Worm (Caenorhabditis elegans) whole organism, L4 larva: ENCODE measurements around the gene nst-1.

Source experiments
- D1046.2 ChIP-seq: fragments of 200-800 bp; sonication (Bioruptor generic); IDR thresholded peaks from 2 replicates; pipeline ENCODE4 v1.3.6; 2022; ENCODE audit warnings: missing genetic modification characterization, missing compliant biosample characterization
- T20F7.1 ChIP-seq: fragments of 200-800 bp; sonication (Bioruptor generic); optimal IDR thresholded peaks from 2 replicates; lab custom pipeline; 2018; ENCODE audit warnings: mild to moderate bottlenecking, missing genetic modification characterization, missing compliant biosample characterization
- T26A8.4 ChIP-seq: fragments of 200-800 bp; sonication (Bioruptor generic); IDR thresholded peaks from 2 replicates; pipeline ENCODE4 v1.3.6; 2022; ENCODE audit warnings: missing genetic modification characterization, missing compliant biosample characterization
- Y5F2A.4 ChIP-seq: fragments of 200-800 bp; sonication (Bioruptor generic); optimal IDR thresholded peaks from 2 replicates; lab custom pipeline; 2018; ENCODE audit warnings: mild to moderate bottlenecking, missing genetic modification characterization, missing compliant biosample characterization
- ZK337.2 ChIP-seq: fragments of 200-800 bp; sonication (Bioruptor generic); IDR thresholded peaks from 2 replicates; pipeline ENCODE4 v1.3.6; 2022; ENCODE audit warnings: missing genetic modification reagents, missing genetic modification characterization, missing compliant biosample characterization
- ZK546.5 ChIP-seq, 2 experiments: sonication (generic microtip); optimal IDR thresholded peaks; 2 replicates each; lab custom pipeline; 2017; ENCODE audit warnings: missing biosample characterization in 2 of 2, missing genetic modification characterization in 2 of 2
- ceh-44 ChIP-seq: fragments of 200-800 bp; sonication (Bioruptor generic); IDR thresholded peaks from 2 replicates; pipeline ENCODE4 v1.3.6; 2022; ENCODE audit warnings: missing genetic modification reagents, missing genetic modification characterization, missing compliant biosample characterization
- ceh-62 ChIP-seq: sonication (generic microtip); optimal IDR thresholded peaks from 2 replicates; lab custom pipeline; 2017; ENCODE audit warnings: missing biosample characterization, missing genetic modification characterization
- daf-16 ChIP-seq, 3 experiments: sonication (generic microtip); optimal IDR thresholded peaks; 2 replicates each; lab custom pipeline; 2016 to 2017; ENCODE audit warnings: missing genetic modification characterization in 3 of 3, missing genetic modification reagents in 3 of 3, mild to moderate bottlenecking in 2 of 3, missing compliant biosample characterization in 2 of 3, missing biosample characterization in 1 of 3, moderate library complexity in 1 of 3
- daf-19 ChIP-seq: fragments of 200-800 bp; sonication (Bioruptor generic); conservative IDR thresholded peaks from 2 replicates; pipeline ENCODE4 v1.3.6; 2022; ENCODE audit warnings: missing genetic modification characterization, missing compliant biosample characterization
- daf-8 ChIP-seq: fragments of 200-800 bp; sonication (Bioruptor generic); IDR thresholded peaks from 2 replicates; pipeline ENCODE4 v1.3.6; 2022; ENCODE audit warnings: missing genetic modification characterization, missing compliant biosample characterization
- dmd-9 ChIP-seq: fragments of 200-800 bp; sonication (Bioruptor generic); IDR thresholded peaks from 2 replicates; pipeline ENCODE4 v1.3.6; 2022; ENCODE audit warnings: missing genetic modification reagents, missing genetic modification characterization, missing compliant biosample characterization
- dve-1 ChIP-seq: sonication (generic microtip); optimal IDR thresholded peaks from 2 replicates; lab custom pipeline; 2017; ENCODE audit warnings: antibody characterized with exemption, mild to moderate bottlenecking, missing genetic modification characterization, missing compliant biosample characterization; ENCODE audit not compliant: insufficient read depth
- hlh-30 ChIP-seq: sonication (generic microtip); optimal IDR thresholded peaks from 2 replicates; lab custom pipeline; 2017; ENCODE audit warnings: antibody characterized with exemption, mild to moderate bottlenecking, missing genetic modification characterization, missing compliant biosample characterization; ENCODE audit not compliant: insufficient read depth
- jun-1 ChIP-seq: fragments of 150-350 bp; optimal IDR thresholded peaks from 2 replicates; lab custom pipeline; 2014; ENCODE audit warnings: missing biosample characterization, missing genetic modification reagents, missing genetic modification characterization
- lin-1 ChIP-seq: fragments of 200-800 bp; sonication (Bioruptor generic); IDR thresholded peaks from 2 replicates; pipeline ENCODE4 v1.3.6; 2022; ENCODE audit warnings: missing genetic modification reagents, missing genetic modification characterization, missing compliant biosample characterization
- mdl-1 ChIP-seq, 2 experiments: fragments of 150-350 bp in 1 of 2; sonication (generic microtip) in 1 of 2; optimal IDR thresholded peaks; 2 replicates each; lab custom pipeline; 2014 to 2017; ENCODE audit warnings: missing biosample characterization in 2 of 2, missing genetic modification characterization in 2 of 2
- mxl-2 ChIP-seq: fragments of 200-800 bp; sonication (Bioruptor generic); conservative IDR thresholded peaks from 2 replicates; pipeline ENCODE4 v1.3.6; 2022; ENCODE audit warnings: missing genetic modification reagents, missing genetic modification characterization, missing compliant biosample characterization
- mxl-3 ChIP-seq: fragments of 200-800 bp; sonication (Bioruptor generic); optimal IDR thresholded peaks from 2 replicates; lab custom pipeline; 2018; ENCODE audit warnings: mild to moderate bottlenecking, missing genetic modification characterization, missing compliant biosample characterization
- nhr-111 ChIP-seq: fragments of 200-800 bp; sonication (Bioruptor generic); optimal IDR thresholded peaks from 2 replicates; lab custom pipeline; 2018; ENCODE audit warnings: mild to moderate bottlenecking, missing genetic modification characterization, missing compliant biosample characterization
- nhr-237 ChIP-seq: sonication (generic microtip); optimal IDR thresholded peaks from 2 replicates; lab custom pipeline; 2017; ENCODE audit warnings: missing biosample characterization, missing genetic modification characterization
- nhr-41 ChIP-seq: fragments of 200-800 bp; sonication (Bioruptor generic); IDR thresholded peaks from 2 replicates; pipeline ENCODE4 v1.3.6; 2022; ENCODE audit warnings: missing genetic modification reagents, missing genetic modification characterization, missing compliant biosample characterization
- nhr-42 ChIP-seq: fragments of 200-800 bp; sonication (Bioruptor generic); IDR thresholded peaks from 2 replicates; pipeline ENCODE4 v1.3.6; 2022; ENCODE audit warnings: missing genetic modification characterization, missing compliant biosample characterization
- nhr-48 ChIP-seq: sonication (generic microtip); optimal IDR thresholded peaks from 2 replicates; lab custom pipeline; 2016; ENCODE audit warnings: mild to moderate bottlenecking, missing genetic modification characterization, missing compliant biosample characterization
- php-3 ChIP-seq: fragments of 200-800 bp; sonication (Bioruptor generic); IDR thresholded peaks from 2 replicates; pipeline ENCODE4 v1.3.6; 2022; ENCODE audit warnings: missing genetic modification reagents, missing genetic modification characterization, missing compliant biosample characterization
- pqm-1 ChIP-seq: sonication (generic microtip); optimal IDR thresholded peaks from 2 replicates; lab custom pipeline; 2017; ENCODE audit warnings: missing biosample characterization, missing genetic modification characterization
- skn-1 ChIP-seq: fragments of 150-350 bp; optimal IDR thresholded peaks from 2 replicates; lab custom pipeline; 2014; ENCODE audit warnings: missing biosample characterization, missing genetic modification characterization
- snpc-1.2 ChIP-seq: fragments of 200-800 bp; sonication (Bioruptor generic); IDR thresholded peaks from 2 replicates; pipeline ENCODE4 v1.3.6; 2022; ENCODE audit warnings: missing genetic modification reagents, missing genetic modification characterization, missing compliant biosample characterization
- spr-1 ChIP-seq: sonication (generic microtip); optimal IDR thresholded peaks from 2 replicates; lab custom pipeline; 2016; ENCODE audit warnings: mild to moderate bottlenecking, missing genetic modification characterization, missing compliant biosample characterization
- tra-1 ChIP-seq: fragments of 200-800 bp; sonication (Bioruptor generic); IDR thresholded peaks from 2 replicates; pipeline ENCODE4 v1.3.6; 2022; ENCODE audit warnings: missing genetic modification reagents, missing genetic modification characterization, missing compliant biosample characterization
- unc-130 ChIP-seq: sonication (generic microtip); optimal IDR thresholded peaks from 2 replicates; lab custom pipeline; 2016; ENCODE audit warnings: missing genetic modification reagents, missing genetic modification characterization, missing compliant biosample characterization
- zfp-2 ChIP-seq: sonication (generic microtip); optimal IDR thresholded peaks from 2 replicates; lab custom pipeline; 2016; ENCODE audit warnings: mild to moderate bottlenecking, missing genetic modification characterization, missing compliant biosample characterization
- zip-2 ChIP-seq: fragments of 150-350 bp; optimal IDR thresholded peaks from 2 replicates; lab custom pipeline; 2014; ENCODE audit warnings: missing biosample characterization, missing genetic modification characterization
- ztf-11 ChIP-seq: fragments of 150-350 bp; optimal IDR thresholded peaks from 2 replicates; lab custom pipeline; 2014; ENCODE audit warnings: missing biosample characterization, missing genetic modification characterization
- ztf-7 ChIP-seq: fragments of 150-350 bp; optimal IDR thresholded peaks from 2 replicates; lab custom pipeline; 2014; ENCODE audit warnings: missing biosample characterization, missing genetic modification characterization

Gene nst-1

ce11 chrII:8259038-8259437 is 24.0 kb downstream of the nst-1 start, which contains the start of gene F35C11.6:
F35C11.6 (minus strand) TSS chrII:8259138.
- TF ChIP-seq nhr-48 (tag; lab: Kevin White, UChicago), result no peak
- TF ChIP-seq hlh-30 (tag; lab: Kevin White, UChicago), result no peak
- TF ChIP-seq T26A8.4 (GFP tag; lab: Robert Waterston, UW), result no peak
- TF ChIP-seq skn-1 (tag; lab: Kevin White, UChicago), result no peak
- no peak for TF ChIP-seq zfp-2 (tag; lab: Kevin White, UChicago)
- TF ChIP-seq daf-19, result no peak
- TF ChIP-seq nhr-42 (GFP tag; lab: Robert Waterston, UW), result no peak
- no peak for TF ChIP-seq dve-1 (tag; lab: Kevin White, UChicago)
- no peak for TF ChIP-seq D1046.2
- no peak for TF ChIP-seq mdl-1 (tag; optimal IDR thresholded peaks at IDR 0.05; lab: Kevin White, UChicago)
- TF ChIP-seq nhr-237, result no peak
- no peak for TF ChIP-seq jun-1 (tag; lab: Kevin White, UChicago)
- no peak for TF ChIP-seq ztf-11
- no peak for TF ChIP-seq ZK546.5 (tag; optimal IDR thresholded peaks at IDR 0.05; lab: Kevin White, UChicago)
- no peak for TF ChIP-seq Y5F2A.4
- TF ChIP-seq daf-8 (GFP tag; lab: Robert Waterston, UW), result no peak
- TF ChIP-seq tra-1, result no peak
- no peak for TF ChIP-seq nhr-41 (GFP tag; lab: Robert Waterston, UW)
- TF ChIP-seq dmd-9, result no peak
- TF ChIP-seq snpc-1.2 (GFP tag; lab: Robert Waterston, UW), result no peak
- TF ChIP-seq, all 104 proteins: peak for 0

- no peak for TF ChIP-seq T26A8.4 (GFP tag; lab: Robert Waterston, UW)
- no peak for TF ChIP-seq ztf-11
- no peak for TF ChIP-seq ZK337.2 (GFP tag; lab: Robert Waterston, UW)
- TF ChIP-seq mxl-2, result no peak
- no peak for TF ChIP-seq zip-2 (tag; lab: Kevin White, UChicago)
- no peak for TF ChIP-seq skn-1 (tag; lab: Kevin White, UChicago)
- TF ChIP-seq php-3 (GFP tag; lab: Robert Waterston, UW), result no peak
- TF ChIP-seq nhr-111 (GFP tag; lab: Kevin White, UChicago), result no peak
- no peak for TF ChIP-seq ztf-7 (tag; lab: Kevin White, UChicago)
- no peak for TF ChIP-seq mxl-3 (GFP tag; lab: Kevin White, UChicago)
- TF ChIP-seq lin-1, result no peak
- TF ChIP-seq spr-1 (tag; lab: Kevin White, UChicago), result no peak
- no peak for TF ChIP-seq ceh-62 (tag; lab: Kevin White, UChicago)
- no peak for TF ChIP-seq D1046.2
- no peak for TF ChIP-seq T20F7.1
- no peak for TF ChIP-seq ceh-44
- TF ChIP-seq ZK546.5 (tag; optimal IDR thresholded peaks at IDR 0.05; lab: Kevin White, UChicago), result no peak
- TF ChIP-seq nhr-42 (GFP tag; lab: Robert Waterston, UW), result no peak
- TF ChIP-seq, all 104 proteins: peak for 0
Measured at ce11 chrII:8256013-8256412, 27.0 kb downstream of the nst-1 start, which contains the start of gene F35C11.7. F35C11.7 (plus strand) TSS chrII:8256313.

ce11 chrII:8253160-8253793 is 29.7 kb downstream of the nst-1 start, which contains the start of gene F35C11.5:
F35C11.5 (plus strand) TSS chrII:8253743.
- TF ChIP-seq pqm-1, result no peak
- peak; percentile 46 for TF ChIP-seq unc-130 (GFP tag; lab: Kevin White, UChicago)

ce11 chrII:8249710-8250109 is 33.3 kb downstream of the nst-1 start:
- TF ChIP-seq T26A8.4 (GFP tag; lab: Robert Waterston, UW), result no peak
- TF ChIP-seq dve-1 (tag; lab: Kevin White, UChicago), result peak; percentile 28
- TF ChIP-seq spr-1 (tag; lab: Kevin White, UChicago), result no peak
- no peak for TF ChIP-seq daf-16 (GFP tag; optimal IDR thresholded peaks at IDR 0.05; lab: Kevin White, UChicago)
- TF ChIP-seq daf-16 (tag; optimal IDR thresholded peaks at IDR 0.05; lab: Kevin White, UChicago), result peak; percentile 4
